Fruit fly (Drosophila melanogaster) whole organism, adult: Measurements from ENCODE around the gene hng2.

Experiments used
- CG11617 ChIP-seq: fragments of 200-800 bp; sonication (Bioruptor generic); optimal IDR thresholded peaks from 2 replicates; lab custom pipeline; 2017; ENCODE audit warnings: mild to moderate bottlenecking, missing biosample characterization, missing genetic modification reagents, missing genetic modification characterization
- Crg-1 ChIP-seq: fragments of 200-800 bp; sonication (Bioruptor generic); optimal IDR thresholded peaks from 2 replicates; lab custom pipeline; 2016; ENCODE audit warnings: missing biosample characterization, missing genetic modification characterization
- Mnt ChIP-seq: fragments of 200-800 bp; sonication (Bioruptor generic); optimal IDR thresholded peaks from 2 replicates; lab custom pipeline; 2016; ENCODE audit warnings: missing biosample characterization, mild to moderate bottlenecking, missing genetic modification characterization
- kay ChIP-seq: fragments of 200-800 bp; sonication (Bioruptor generic); peaks from one replicate; lab custom pipeline; 2016; ENCODE audit warnings: missing biosample characterization, missing genetic modification characterization, borderline replicate concordance
- pad ChIP-seq: fragments of 200-800 bp; sonication (Bioruptor generic); optimal IDR thresholded peaks from 3 replicates; lab custom pipeline; 2017; ENCODE audit warnings: missing biosample characterization, missing genetic modification characterization, mild to moderate bottlenecking, moderate library complexity, missing genetic modification reagents
- tj ChIP-seq: fragments of 200-800 bp; sonication (Bioruptor generic); optimal IDR thresholded peaks from 3 replicates; lab custom pipeline; 2017; ENCODE audit warnings: missing biosample characterization, mild to moderate bottlenecking, missing genetic modification characterization, moderate library complexity

hng2 gene

DNA sequence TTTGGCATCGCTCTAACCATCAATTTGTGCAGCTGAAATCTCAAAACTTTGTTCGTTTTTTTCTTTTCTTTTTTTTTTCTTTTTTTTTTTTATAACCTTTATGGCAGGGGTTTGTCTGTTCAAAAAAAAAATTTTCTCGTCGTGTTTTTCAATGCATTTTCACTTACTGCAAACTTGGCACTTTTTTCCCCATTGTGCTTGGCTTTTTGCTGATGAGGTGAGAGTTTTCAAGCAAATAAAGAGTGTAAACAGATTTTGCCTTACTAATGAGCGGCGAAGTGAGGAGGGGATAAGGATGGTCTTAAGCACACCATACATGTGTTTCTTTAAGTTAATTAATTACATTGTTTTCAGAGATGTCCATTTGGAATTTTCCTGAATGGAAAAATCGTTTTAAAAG, 50.1 kb downstream of the hng2 start:
- TF ChIP-seq Mnt (GFP tag; lab: Kevin White, UChicago): no peak
- TF ChIP-seq tj: peak; percentile 98
- no peak for TF ChIP-seq Crg-1 (GFP tag; lab: Kevin White, UChicago)
- TF ChIP-seq CG11617: no peak
- TF ChIP-seq kay (GFP tag; lab: Kevin White, UChicago): peak; percentile 28
- TF ChIP-seq pad (GFP tag; lab: Kevin White, UChicago): no peak
